Worm (Caenorhabditis elegans) whole organism, L4 larva: ENCODE measurements around the gene F40E10.5.

ENCODE experiments used
- F26F4.8 ChIP-seq: fragments of 200-800 bp; sonication (Bioruptor generic); conservative IDR thresholded peaks from 2 replicates; pipeline ENCODE4 v1.3.6; 2022; ENCODE audit warnings: missing genetic modification characterization, missing compliant biosample characterization
- F37D6.2 ChIP-seq: sonication (generic microtip); optimal IDR thresholded peaks from 2 replicates; lab custom pipeline; 2016; ENCODE audit warnings: mild to moderate bottlenecking, missing genetic modification characterization, missing compliant biosample characterization
- F49E8.2 ChIP-seq: sonication (generic microtip); optimal IDR thresholded peaks from 2 replicates; lab custom pipeline; 2016; ENCODE audit warnings: missing compliant biosample characterization, mild to moderate bottlenecking, missing genetic modification characterization, borderline replicate concordance
- T26A8.4 ChIP-seq: fragments of 200-800 bp; sonication (Bioruptor generic); IDR thresholded peaks from 2 replicates; pipeline ENCODE4 v1.3.6; 2022; ENCODE audit warnings: missing genetic modification characterization, missing compliant biosample characterization
- ZK546.5 ChIP-seq, 2 experiments: sonication (generic microtip); optimal IDR thresholded peaks; 2 replicates each; lab custom pipeline; 2017; ENCODE audit warnings: missing biosample characterization in 2 of 2, missing genetic modification characterization in 2 of 2
- aha-1 ChIP-seq: fragments of 150-350 bp; peaks from one replicate; lab custom pipeline; 2014; ENCODE audit warnings: missing biosample characterization, missing genetic modification characterization
- aly-2 ChIP-seq: sonication (generic microtip); optimal IDR thresholded peaks from 2 replicates; lab custom pipeline; 2018; ENCODE audit warnings: missing biosample characterization, missing genetic modification characterization
- arid-1 ChIP-seq: fragments of 200-800 bp; sonication (Bioruptor generic); conservative IDR thresholded peaks from 2 replicates; pipeline ENCODE4 v1.3.6; 2022; ENCODE audit warnings: missing genetic modification reagents, missing genetic modification characterization, missing compliant biosample characterization
- ceh-32 ChIP-seq: sonication (generic microtip); optimal IDR thresholded peaks from 2 replicates; lab custom pipeline; 2016; ENCODE audit warnings: mild to moderate bottlenecking, missing genetic modification characterization, missing compliant biosample characterization; ENCODE audit not compliant: poor library complexity
- ceh-44 ChIP-seq: fragments of 200-800 bp; sonication (Bioruptor generic); IDR thresholded peaks from 2 replicates; pipeline ENCODE4 v1.3.6; 2022; ENCODE audit warnings: missing genetic modification reagents, missing genetic modification characterization, missing compliant biosample characterization
- cey-2 ChIP-seq: sonication (generic microtip); optimal IDR thresholded peaks from 3 replicates; lab custom pipeline; 2017; ENCODE audit warnings: missing genetic modification characterization, mild to moderate bottlenecking, missing compliant biosample characterization, antibody characterized with exemption, borderline replicate concordance; ENCODE audit not compliant: insufficient read depth
- ctbp-1 ChIP-seq: fragments of 200-800 bp; sonication (Bioruptor generic); IDR thresholded peaks from 2 replicates; pipeline ENCODE4 v1.3.6; 2022; ENCODE audit warnings: missing genetic modification reagents, missing genetic modification characterization, missing compliant biosample characterization
- daf-8 ChIP-seq: fragments of 200-800 bp; sonication (Bioruptor generic); IDR thresholded peaks from 2 replicates; pipeline ENCODE4 v1.3.6; 2022; ENCODE audit warnings: missing genetic modification characterization, missing compliant biosample characterization
- dmd-9 ChIP-seq: fragments of 200-800 bp; sonication (Bioruptor generic); IDR thresholded peaks from 2 replicates; pipeline ENCODE4 v1.3.6; 2022; ENCODE audit warnings: missing genetic modification reagents, missing genetic modification characterization, missing compliant biosample characterization
- dve-1 ChIP-seq: sonication (generic microtip); optimal IDR thresholded peaks from 2 replicates; lab custom pipeline; 2017; ENCODE audit warnings: antibody characterized with exemption, mild to moderate bottlenecking, missing genetic modification characterization, missing compliant biosample characterization; ENCODE audit not compliant: insufficient read depth
- egl-27 ChIP-seq: sonication (generic microtip); optimal IDR thresholded peaks from 3 replicates; lab custom pipeline; 2017; ENCODE audit warnings: missing biosample characterization, missing genetic modification reagents, missing genetic modification characterization
- fos-1 ChIP-seq: fragments of 150-350 bp; optimal IDR thresholded peaks from 2 replicates; lab custom pipeline; 2014; ENCODE audit warnings: missing biosample characterization, missing genetic modification characterization
- hif-1 ChIP-seq, 2 experiments: sonication (generic microtip); optimal IDR thresholded peaks; 2 replicates each; lab custom pipeline; 2016 to 2017; ENCODE audit warnings: missing compliant biosample characterization in 2 of 2, missing genetic modification characterization in 2 of 2, missing genetic modification reagents in 2 of 2, missing genotype in 2 of 2, mild to moderate bottlenecking in 1 of 2
- hlh-11 ChIP-seq: fragments of 200-800 bp; sonication (Bioruptor generic); optimal IDR thresholded peaks from 2 replicates; lab custom pipeline; 2018; ENCODE audit warnings: mild to moderate bottlenecking, missing genetic modification characterization, missing compliant biosample characterization
- hlh-30 ChIP-seq: sonication (generic microtip); optimal IDR thresholded peaks from 2 replicates; lab custom pipeline; 2017; ENCODE audit warnings: antibody characterized with exemption, mild to moderate bottlenecking, missing genetic modification characterization, missing compliant biosample characterization; ENCODE audit not compliant: insufficient read depth
- hmg-1.1 ChIP-seq: fragments of 200-800 bp; sonication (Bioruptor generic); IDR thresholded peaks from 2 replicates; pipeline ENCODE4 v1.3.6; 2022; ENCODE audit warnings: missing genetic modification reagents, missing genetic modification characterization, missing compliant biosample characterization
- lim-7 ChIP-seq: fragments of 200-800 bp; sonication (Bioruptor generic); IDR thresholded peaks from 2 replicates; pipeline ENCODE4 v1.3.6; 2022; ENCODE audit warnings: missing genetic modification characterization, missing compliant biosample characterization
- lin-1 ChIP-seq: fragments of 200-800 bp; sonication (Bioruptor generic); IDR thresholded peaks from 2 replicates; pipeline ENCODE4 v1.3.6; 2022; ENCODE audit warnings: missing genetic modification reagents, missing genetic modification characterization, missing compliant biosample characterization
- lin-13 ChIP-seq: fragments of 150-350 bp; optimal IDR thresholded peaks from 2 replicates; lab custom pipeline; 2014; ENCODE audit warnings: missing biosample characterization, missing genetic modification reagents, missing genetic modification characterization
- lin-15B ChIP-seq: fragments of 150-350 bp; sonication (generic microtip); optimal IDR thresholded peaks from 3 replicates; lab custom pipeline; 2014; ENCODE audit warnings: missing biosample characterization, missing genetic modification characterization
- lin-29 ChIP-seq: fragments of 200-800 bp; sonication (Bioruptor generic); IDR thresholded peaks from 2 replicates; pipeline ENCODE4 v1.3.6; 2022; ENCODE audit warnings: missing genetic modification reagents, missing genetic modification characterization, missing compliant biosample characterization
- lin-38 ChIP-seq: fragments of 200-800 bp; sonication (Bioruptor generic); IDR thresholded peaks from 2 replicates; pipeline ENCODE4 v1.3.6; 2022; ENCODE audit warnings: missing genetic modification reagents, missing genetic modification characterization, missing compliant biosample characterization
- lir-3 ChIP-seq: sonication (generic microtip); optimal IDR thresholded peaks from 2 replicates; lab custom pipeline; 2016; ENCODE audit warnings: mild to moderate bottlenecking, missing genetic modification characterization, missing compliant biosample characterization
- madf-5 ChIP-seq, 2 experiments: fragments of 200-800 bp; sonication (Bioruptor generic); IDR thresholded peaks; 2 replicates each; pipeline ENCODE4 v1.3.6; 2022; ENCODE audit warnings: missing compliant biosample characterization in 2 of 2, missing genetic modification characterization in 2 of 2
- madf-9 ChIP-seq: fragments of 200-800 bp; sonication (Bioruptor generic); conservative IDR thresholded peaks from 2 replicates; pipeline ENCODE4 v1.3.6; 2022; ENCODE audit warnings: missing genetic modification reagents, missing genetic modification characterization, missing compliant biosample characterization
- mdl-1 ChIP-seq, 2 experiments: fragments of 150-350 bp in 1 of 2; sonication (generic microtip) in 1 of 2; optimal IDR thresholded peaks; 2 replicates each; lab custom pipeline; 2014 to 2017; ENCODE audit warnings: missing biosample characterization in 2 of 2, missing genetic modification characterization in 2 of 2
- mdt-29 ChIP-seq: fragments of 200-800 bp; sonication (Bioruptor generic); IDR thresholded peaks from 2 replicates; pipeline ENCODE4 v1.3.6; 2022; ENCODE audit warnings: missing genetic modification reagents, missing genetic modification characterization, missing compliant biosample characterization
- mxl-2 ChIP-seq: fragments of 200-800 bp; sonication (Bioruptor generic); conservative IDR thresholded peaks from 2 replicates; pipeline ENCODE4 v1.3.6; 2022; ENCODE audit warnings: missing genetic modification reagents, missing genetic modification characterization, missing compliant biosample characterization
- nhr-10 ChIP-seq: fragments of 150-350 bp; optimal IDR thresholded peaks from 2 replicates; lab custom pipeline; 2014; ENCODE audit warnings: missing biosample characterization, missing genetic modification characterization
- nhr-28 ChIP-seq: fragments of 150-350 bp; optimal IDR thresholded peaks from 2 replicates; lab custom pipeline; 2014; ENCODE audit warnings: missing biosample characterization, missing genetic modification characterization
- pqm-1 ChIP-seq: sonication (generic microtip); optimal IDR thresholded peaks from 2 replicates; lab custom pipeline; 2017; ENCODE audit warnings: missing biosample characterization, missing genetic modification characterization
- saeg-2 ChIP-seq: fragments of 200-800 bp; sonication (Bioruptor generic); IDR thresholded peaks from 2 replicates; pipeline ENCODE4 v1.3.6; 2022; ENCODE audit warnings: missing genetic modification reagents, missing genetic modification characterization, missing compliant biosample characterization
- sdz-12 ChIP-seq: fragments of 200-800 bp; sonication (Bioruptor generic); optimal IDR thresholded peaks from 2 replicates; lab custom pipeline; 2018; ENCODE audit warnings: mild to moderate bottlenecking, missing genetic modification characterization, missing compliant biosample characterization
- set-16 ChIP-seq: fragments of 200-800 bp; sonication (Bioruptor generic); IDR thresholded peaks from 2 replicates; pipeline ENCODE4 v1.3.6; 2022; ENCODE audit warnings: missing genetic modification reagents, missing genetic modification characterization, missing compliant biosample characterization
- snpc-4 ChIP-seq: fragments of 150-350 bp; optimal IDR thresholded peaks from 2 replicates; lab custom pipeline; 2014; ENCODE audit warnings: missing biosample characterization, missing genetic modification characterization
- spr-1 ChIP-seq: sonication (generic microtip); optimal IDR thresholded peaks from 2 replicates; lab custom pipeline; 2016; ENCODE audit warnings: mild to moderate bottlenecking, missing genetic modification characterization, missing compliant biosample characterization
- spr-3 ChIP-seq: fragments of 200-800 bp; sonication (Bioruptor generic); optimal IDR thresholded peaks from 2 replicates; lab custom pipeline; 2018; ENCODE audit warnings: mild to moderate bottlenecking, missing genetic modification characterization, missing compliant biosample characterization
- tag-97 ChIP-seq: fragments of 200-800 bp; sonication (Bioruptor generic); IDR thresholded peaks from 2 replicates; pipeline ENCODE4 v1.3.6; 2022; ENCODE audit warnings: missing genetic modification characterization, missing compliant biosample characterization
- tra-1 ChIP-seq: fragments of 200-800 bp; sonication (Bioruptor generic); IDR thresholded peaks from 2 replicates; pipeline ENCODE4 v1.3.6; 2022; ENCODE audit warnings: missing genetic modification reagents, missing genetic modification characterization, missing compliant biosample characterization
- unc-62 ChIP-seq, 3 experiments: fragments of 150-350 bp in 1 of 3; sonication (generic microtip); optimal IDR thresholded peaks in 2 of 3; peaks in 1 of 3; 1 replicate in 1 of 3; 2 replicates in 2 of 3; lab custom pipeline; 2014 to 2017; ENCODE audit warnings: missing biosample characterization in 3 of 3, missing genetic modification characterization in 3 of 3, missing genetic modification reagents in 3 of 3, missing genotype in 1 of 3
- vab-7 ChIP-seq: fragments of 200-800 bp; sonication (Bioruptor generic); IDR thresholded peaks from 2 replicates; pipeline ENCODE4 v1.3.6; 2022; ENCODE audit warnings: missing genetic modification reagents, missing genetic modification characterization, missing compliant biosample characterization
- zag-1 ChIP-seq: fragments of 150-350 bp; optimal IDR thresholded peaks from 2 replicates; lab custom pipeline; 2014; ENCODE audit warnings: missing biosample characterization, missing genetic modification characterization
- zfp-2 ChIP-seq: sonication (generic microtip); optimal IDR thresholded peaks from 2 replicates; lab custom pipeline; 2016; ENCODE audit warnings: mild to moderate bottlenecking, missing genetic modification characterization, missing compliant biosample characterization
- zfp-3 ChIP-seq: fragments of 200-800 bp; sonication (Bioruptor generic); conservative IDR thresholded peaks from 2 replicates; pipeline ENCODE4 v1.3.6; 2022; ENCODE audit warnings: missing genetic modification reagents, missing genetic modification characterization, missing compliant biosample characterization
- ztf-11 ChIP-seq: fragments of 150-350 bp; optimal IDR thresholded peaks from 2 replicates; lab custom pipeline; 2014; ENCODE audit warnings: missing biosample characterization, missing genetic modification characterization

F40E10.5 gene

DNA sequence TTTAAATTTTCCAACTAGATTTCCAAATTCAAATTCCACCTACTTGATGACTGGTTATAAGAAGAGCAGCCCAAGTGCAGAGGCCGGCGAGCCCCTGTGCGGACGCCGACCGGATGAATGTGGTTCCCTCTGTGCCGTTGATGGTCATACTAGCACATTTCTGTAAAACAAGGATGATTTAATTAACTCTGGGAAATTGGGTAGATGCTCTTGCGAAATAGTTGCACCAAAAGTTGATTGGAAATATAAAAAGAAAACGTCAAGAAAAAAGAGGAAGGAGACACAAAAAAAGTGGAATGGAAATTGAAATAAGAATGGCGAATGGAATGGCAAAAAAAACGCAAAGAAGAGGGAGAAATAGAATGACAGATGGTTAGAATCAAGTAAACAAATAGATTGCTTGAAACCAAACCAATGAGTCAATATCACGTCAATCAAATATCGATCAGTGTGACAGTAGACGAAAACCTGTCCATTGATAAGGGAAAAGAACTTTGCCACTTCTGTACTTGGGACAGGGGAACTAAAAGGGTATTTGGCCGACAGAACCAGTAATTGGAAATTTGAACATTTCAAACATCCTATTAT lies 5.2 kb downstream of the F40E10.5 start, which contains the start of gene tmem-184 (continued):
- no peak for TF ChIP-seq nhr-10 (tag; lab: Kevin White, UChicago)
- peak; percentile 40 for TF ChIP-seq hlh-30 (tag; lab: Kevin White, UChicago)
- TF ChIP-seq aly-2 (tag; lab: Kevin White, UChicago): no peak
- TF ChIP-seq cey-2 (tag; lab: Kevin White, UChicago): no peak
- 0 out of 2 replicates have a peak, but pooled peaks have one; percentile 9 for TF ChIP-seq hmg-1.1 (GFP tag; lab: Robert Waterston, UW)
- no peak for TF ChIP-seq F49E8.2
- TF ChIP-seq dmd-9: no peak
- 0 out of 2 replicates have a peak, but pooled peaks have one; percentile 22 for TF ChIP-seq zfp-3 (GFP tag; lab: Robert Waterston, UW)
- no peak for TF ChIP-seq mdt-29 (GFP tag; lab: Robert Waterston, UW)
- 0 out of 2 replicates have a peak, but pooled peaks have one; percentile 11 for TF ChIP-seq vab-7 (GFP tag; lab: Robert Waterston, UW)
- no peak for TF ChIP-seq arid-1 (GFP tag; lab: Robert Waterston, UW)
- peak; percentile 70 to 92 for TF ChIP-seq unc-62 (GFP tag; optimal IDR thresholded peaks at IDR 0.05 in 1 of 2; lab: Kevin White, UChicago)
- TF ChIP-seq unc-62 (tag; optimal IDR thresholded peaks at IDR 0.05; lab: Kevin White, UChicago): no peak
- no peak for TF ChIP-seq F37D6.2
- TF ChIP-seq lin-1: no peak
- peak in 1 of 2 experiments; percentile 24 for TF ChIP-seq mdl-1 (tag; optimal IDR thresholded peaks at IDR 0.05; lab: Kevin White, UChicago)
- TF ChIP-seq snpc-4 (tag; lab: Kevin White, UChicago): no peak
- TF ChIP-seq ctbp-1 (GFP tag; lab: Robert Waterston, UW): no peak
- TF ChIP-seq sdz-12: no peak
- no peak for TF ChIP-seq daf-8 (GFP tag; lab: Robert Waterston, UW)
- peak; percentile 94 for TF ChIP-seq tra-1 (GFP tag; lab: Robert Waterston, UW)
- TF ChIP-seq hif-1 (tag; optimal IDR thresholded peaks at IDR 0.05; lab: Kevin White, UChicago): peak in 1 of 2 experiments; percentile 20
- TF ChIP-seq zfp-2: no peak
- no peak for TF ChIP-seq lir-3
- TF ChIP-seq lin-15B (tag; lab: Kevin White, UChicago): no peak
- TF ChIP-seq zag-1 (tag; lab: Kevin White, UChicago): no peak
- no peak for TF ChIP-seq ceh-44 (GFP tag; lab: Robert Waterston, UW)
- TF ChIP-seq hlh-11 (tag; lab: Kevin White, UChicago): peak; percentile 87
- TF ChIP-seq tag-97: no peak
- TF ChIP-seq madf-9 (GFP tag; lab: Robert Waterston, UW): no peak
- no peak for TF ChIP-seq ZK546.5 (tag; optimal IDR thresholded peaks at IDR 0.05; lab: Kevin White, UChicago)
- TF ChIP-seq egl-27 (tag; lab: Kevin White, UChicago): no peak
- TF ChIP-seq ztf-11 (tag; lab: Kevin White, UChicago): no peak
- TF ChIP-seq aha-1 (tag; lab: Kevin White, UChicago): peak; percentile 91
- TF ChIP-seq T26A8.4 (GFP tag; lab: Robert Waterston, UW): no peak
- TF ChIP-seq fos-1 (tag; lab: Kevin White, UChicago): no peak
- TF ChIP-seq madf-5 (GFP tag; IDR thresholded peaks at IDR 0.05; lab: Robert Waterston, UW): no peak
- TF ChIP-seq pqm-1 (tag; lab: Kevin White, UChicago): peak; percentile 9
- peak; percentile 9 for TF ChIP-seq lin-13
- no peak for TF ChIP-seq set-16
- TF ChIP-seq saeg-2 (GFP tag; lab: Robert Waterston, UW): no peak
- TF ChIP-seq lin-29 (GFP tag; lab: Robert Waterston, UW): no peak
- no peak for TF ChIP-seq spr-3 (GFP tag; lab: Kevin White, UChicago)
- TF ChIP-seq nhr-28 (tag; lab: Kevin White, UChicago): peak; percentile 44
- TF ChIP-seq mxl-2 (GFP tag; lab: Robert Waterston, UW): no peak
- peak; percentile 75 for TF ChIP-seq dve-1 (tag; lab: Kevin White, UChicago)
- no peak for TF ChIP-seq F26F4.8
- TF ChIP-seq spr-1 (tag; lab: Kevin White, UChicago): no peak
- TF ChIP-seq lim-7 (GFP tag; lab: Robert Waterston, UW): no peak
- TF ChIP-seq lin-38 (GFP tag; lab: Robert Waterston, UW): peak; percentile 49
- no peak for TF ChIP-seq ceh-32 (tag; lab: Kevin White, UChicago)
